Worm (Caenorhabditis elegans): ENCODE data around the gene C27F2.4.
"Not testable (repeated sequence)": the region's sequence is repeated elsewhere in the genome, so short reads cannot be mapped to it uniquely, and the experiment has no call there.

The C27F2.4 gene

DNA sequence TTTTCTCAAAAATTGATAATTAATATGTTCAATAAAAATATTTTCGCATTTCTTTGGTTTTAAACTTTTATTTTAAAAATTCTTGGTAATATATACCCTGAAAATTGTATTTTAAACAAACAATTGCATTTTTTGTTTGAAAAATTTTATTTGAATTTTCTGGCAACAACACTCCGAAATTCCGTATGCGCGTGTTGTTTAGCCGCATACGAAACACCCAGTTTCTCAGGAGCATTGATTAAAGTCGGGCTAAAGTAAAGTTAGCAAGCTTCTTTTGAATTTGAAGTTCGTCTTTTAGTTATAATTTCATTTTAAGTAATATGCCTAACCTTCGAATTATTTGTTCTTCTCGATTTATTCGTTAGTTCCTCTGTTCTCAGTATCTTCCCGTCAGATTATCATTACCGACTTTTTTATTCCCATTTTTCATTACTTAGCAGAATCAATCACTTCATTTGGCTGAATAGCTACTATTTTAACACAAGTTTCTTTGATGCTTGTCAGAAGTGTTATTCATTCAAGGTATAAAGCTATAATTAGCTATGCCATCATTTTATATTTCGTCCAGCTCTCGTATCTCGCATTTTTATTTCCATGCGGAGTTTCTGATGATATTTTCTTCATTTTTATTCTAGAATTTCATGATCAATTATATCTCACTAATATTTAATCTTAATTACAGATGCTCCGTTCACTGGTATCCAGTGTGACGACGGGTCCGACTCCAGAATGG, 25.0 kb downstream of the C27F2.4 start, which contains the start of gene mrps-18C:
mrps-18C (plus strand) TSS at position 683 of the 733 bp plus-strand sequence.
- TF ChIP-seq W03F9.2 (tag; optimal IDR thresholded peaks at IDR 0.05): no peak
- no peak for TF ChIP-seq him-1 (tag; optimal IDR thresholded peaks at IDR 0.05)
- no peak for TF ChIP-seq dao-5 (tag; optimal IDR thresholded peaks at IDR 0.05)

DNA sequence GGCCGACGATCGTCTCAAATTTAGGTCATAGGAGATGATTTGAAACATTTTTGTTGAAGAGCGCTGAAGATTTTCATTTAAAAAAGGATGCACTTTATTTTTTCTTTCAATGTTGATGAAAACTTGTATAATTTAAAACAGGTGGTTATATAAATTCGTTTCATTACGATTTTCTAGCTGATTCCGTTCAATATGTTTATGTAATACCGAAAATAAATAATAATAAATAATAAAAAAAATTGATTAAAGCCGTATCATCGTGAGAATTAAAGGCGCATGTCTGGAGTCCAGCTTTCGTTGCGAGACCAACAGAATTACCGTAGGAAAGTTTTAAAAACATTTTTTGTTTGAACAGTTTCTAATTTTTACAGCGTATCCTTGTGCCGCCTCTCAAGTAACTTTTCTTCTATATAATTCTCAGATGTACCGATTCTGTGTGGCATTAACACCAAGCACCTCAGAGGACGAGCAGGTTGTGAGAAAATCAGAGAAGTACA, 27.9 kb downstream of the C27F2.4 start, which contains the start of the genes C26E6.12 and eri-9:
C26E6.12 (minus strand) TSS at position 51 of the 497 bp plus-strand sequence.
eri-9 (plus strand) TSS at position 248 of the 497 bp plus-strand sequence.
- TF ChIP-seq him-1 (tag; optimal IDR thresholded peaks at IDR 0.05) (no peak), W03F9.2 (tag; optimal IDR thresholded peaks at IDR 0.05) (no peak), dao-5 (tag; optimal IDR thresholded peaks at IDR 0.05) (no peak)

DNA sequence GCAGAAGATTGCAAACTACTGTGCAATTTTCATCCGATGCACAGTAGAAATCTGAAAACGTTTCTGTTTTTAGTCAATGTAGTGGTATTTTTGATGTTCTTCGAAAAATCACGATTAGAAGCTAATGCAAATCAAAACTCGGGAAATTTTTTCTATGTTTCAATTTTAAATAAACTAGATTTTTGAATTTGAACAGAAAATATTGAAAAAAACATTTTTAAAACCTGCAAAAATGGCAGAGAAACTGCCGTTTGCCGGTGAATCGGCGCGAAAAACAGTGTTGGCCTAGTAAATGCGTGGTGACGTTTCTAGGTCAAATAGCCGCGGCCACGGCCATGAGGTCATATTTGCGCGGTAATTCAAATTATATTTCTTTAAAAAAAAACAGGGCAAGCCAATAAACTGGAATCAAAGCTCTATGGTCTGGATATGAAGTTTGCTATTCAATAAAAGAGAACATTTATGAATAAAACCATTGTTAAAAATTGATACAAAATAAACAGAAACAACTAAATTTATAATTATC, 29.9 kb downstream of the C27F2.4 start, which contains the start of gene set-2:
set-2 (minus strand) TSS at position 51 of the 526 bp plus-strand sequence.
- TF ChIP-seq him-1 (tag; optimal IDR thresholded peaks at IDR 0.05): no peak
- TF ChIP-seq W03F9.2 (tag; optimal IDR thresholded peaks at IDR 0.05): peak; percentile 79

DNA sequence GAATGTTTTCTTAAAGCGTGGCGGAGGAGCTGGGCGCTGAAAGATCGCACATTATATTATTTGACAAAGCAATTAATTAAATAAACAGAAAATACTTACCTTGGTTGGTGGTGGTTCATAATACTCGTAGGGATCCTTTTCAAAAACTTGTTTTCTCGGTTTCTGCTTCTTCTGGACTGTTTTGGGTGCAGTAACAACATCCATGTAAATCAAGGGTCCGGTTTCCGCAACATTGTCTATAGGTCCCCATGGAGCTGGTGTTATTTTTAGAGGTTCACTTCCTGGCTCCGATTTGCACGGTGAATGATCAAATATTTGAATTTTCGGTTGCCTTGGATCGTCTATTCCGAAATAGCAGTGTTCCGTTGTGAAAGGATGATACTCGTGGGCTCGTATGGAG, 36.0 kb downstream of the C27F2.4 start:
- TF ChIP-seq W03F9.2 (tag; optimal IDR thresholded peaks at IDR 0.05): no peak

DNA sequence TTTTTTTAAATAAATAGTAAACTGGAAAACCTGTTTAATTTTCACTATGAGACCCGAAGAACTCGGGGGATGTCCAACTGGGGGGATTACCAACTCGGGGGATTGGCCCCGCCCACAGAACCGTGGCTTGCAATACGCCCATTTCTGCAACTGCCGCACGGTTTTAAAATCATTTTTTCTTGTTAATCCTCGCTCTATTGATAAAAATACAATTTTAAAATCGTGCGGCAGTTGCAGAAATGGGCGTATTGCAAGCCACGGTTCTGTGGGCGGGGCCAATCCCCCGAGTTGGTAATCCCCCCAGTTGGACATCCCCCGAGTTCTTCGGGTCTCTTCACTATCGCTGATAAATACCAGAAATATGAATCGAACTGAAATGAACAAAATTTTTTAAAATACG, 38.1 kb downstream of the C27F2.4 start, which contains the start of gene mmab-1:
mmab-1 (minus strand) TSS at position 95 of the 400 bp plus-strand sequence.
- TF ChIP-seq W03F9.2, dao-5, him-1 (tag; optimal IDR thresholded peaks at IDR 0.05): not testable (repeated sequence)

DNA sequence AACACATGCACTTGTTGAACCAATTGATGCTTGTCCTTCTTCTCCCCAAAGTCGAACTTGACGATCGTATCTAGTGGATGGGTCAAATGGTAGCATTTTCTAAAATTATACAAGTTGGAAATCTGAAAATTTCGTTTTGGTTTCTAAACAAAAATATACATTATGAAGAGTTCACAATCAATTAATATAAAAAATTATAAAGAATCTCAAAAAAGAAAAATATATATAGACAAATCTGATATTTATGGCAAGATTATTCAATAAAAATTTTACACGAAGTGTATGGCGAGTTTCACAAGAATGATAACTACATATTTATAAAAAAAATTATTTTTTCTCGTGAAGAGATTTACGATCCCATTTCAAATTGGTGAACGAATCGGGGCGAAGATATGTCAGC, 39.9 kb downstream of the C27F2.4 start, which contains the start of gene ula-1:
ula-1 (minus strand) TSS at position 101 of the 400 bp plus-strand sequence.
- TF ChIP-seq dao-5 (tag; optimal IDR thresholded peaks at IDR 0.05) (no peak), him-1 (tag; optimal IDR thresholded peaks at IDR 0.05) (no peak), W03F9.2 (tag; optimal IDR thresholded peaks at IDR 0.05) (no peak)

DNA sequence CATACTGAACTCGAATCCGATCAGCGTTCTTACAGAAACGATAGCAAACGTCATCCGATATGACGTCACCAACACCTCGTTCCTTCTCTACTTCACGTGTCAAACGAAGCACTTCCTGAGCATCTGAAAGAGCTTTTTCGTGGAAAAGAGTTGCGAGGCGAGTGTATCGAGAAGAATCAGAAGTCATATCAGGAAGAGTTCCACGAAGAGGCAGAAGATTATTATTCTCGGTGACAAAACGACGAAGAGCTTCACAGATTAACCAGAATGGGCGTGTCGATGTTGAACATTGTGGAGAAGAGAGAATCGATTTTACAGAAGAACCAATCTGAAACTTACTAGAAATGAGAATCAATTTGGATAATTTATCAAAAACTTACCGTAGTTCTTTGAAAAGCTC, 41.2 kb downstream of the C27F2.4 start:
- TF ChIP-seq him-1 (tag; optimal IDR thresholded peaks at IDR 0.05) (no peak), dao-5 (tag; optimal IDR thresholded peaks at IDR 0.05) (no peak), W03F9.2 (tag; optimal IDR thresholded peaks at IDR 0.05) (no peak)

DNA sequence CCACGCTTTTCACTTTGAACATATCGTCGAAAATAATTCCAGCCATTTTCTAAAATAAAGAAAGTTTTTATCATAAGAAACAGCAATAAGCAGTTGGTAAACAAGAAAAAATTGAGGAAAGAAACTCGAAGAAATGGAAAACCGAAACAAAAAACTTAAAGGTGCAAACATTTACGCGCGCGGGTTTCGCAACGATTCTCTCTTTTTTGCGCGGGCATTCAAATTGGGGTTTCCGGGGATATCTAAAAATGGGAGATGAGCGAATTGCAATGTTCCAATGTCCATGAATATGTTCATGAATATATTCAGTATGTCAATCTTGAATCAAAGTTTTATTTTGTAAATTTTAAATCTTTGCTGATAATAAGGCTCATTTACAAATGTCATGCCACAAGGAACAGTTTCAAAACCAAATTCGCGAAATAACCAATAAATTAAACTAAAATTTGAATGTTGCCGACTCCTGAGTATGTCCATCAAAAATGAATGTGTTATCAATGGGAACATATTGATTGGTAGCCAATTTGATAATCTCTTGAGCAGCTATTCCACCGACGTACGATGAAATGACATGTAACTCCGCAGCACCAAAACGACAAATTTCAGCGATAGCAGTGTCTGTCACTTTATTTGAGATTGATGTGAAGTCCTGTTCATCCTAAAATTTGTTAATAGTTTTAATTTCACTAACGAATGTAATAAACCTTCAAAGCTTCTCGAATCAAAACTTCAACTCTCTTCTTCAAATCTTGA, 42.0 kb downstream of the C27F2.4 start, which contains the start of gene rpb-8:
rpb-8 (minus strand) TSS at position 49 of the 753 bp plus-strand sequence.
- no peak for TF ChIP-seq dao-5 (tag; optimal IDR thresholded peaks at IDR 0.05)
- peak; percentile 60 for TF ChIP-seq W03F9.2 (tag; optimal IDR thresholded peaks at IDR 0.05)
- no peak for TF ChIP-seq him-1 (tag; optimal IDR thresholded peaks at IDR 0.05)

DNA sequence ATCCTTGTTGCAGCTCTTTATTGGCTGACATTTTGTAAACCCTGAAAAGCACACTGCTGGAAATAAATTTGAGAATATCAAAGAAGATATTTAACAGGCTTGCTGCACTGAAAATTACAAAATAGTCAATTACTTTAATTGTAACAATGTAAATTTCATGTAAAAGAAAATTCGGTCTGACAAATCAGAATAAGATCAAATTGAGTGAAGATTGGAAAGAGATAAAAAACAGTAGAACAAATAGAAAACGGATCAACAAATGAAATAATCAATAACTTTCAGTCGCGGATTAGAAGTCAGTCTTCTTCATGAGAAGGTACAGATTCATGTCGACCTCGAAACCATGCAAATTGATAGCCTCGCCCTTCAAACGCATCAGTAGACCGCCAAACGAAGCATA, 43.0 kb downstream of the C27F2.4 start, which contains the start of gene rars-1:
rars-1 (minus strand) TSS at position 101 of the 400 bp plus-strand sequence.
- TF ChIP-seq dao-5 (tag; optimal IDR thresholded peaks at IDR 0.05) (no peak), him-1 (tag; optimal IDR thresholded peaks at IDR 0.05) (no peak), W03F9.2 (tag; optimal IDR thresholded peaks at IDR 0.05) (no peak)

DNA sequence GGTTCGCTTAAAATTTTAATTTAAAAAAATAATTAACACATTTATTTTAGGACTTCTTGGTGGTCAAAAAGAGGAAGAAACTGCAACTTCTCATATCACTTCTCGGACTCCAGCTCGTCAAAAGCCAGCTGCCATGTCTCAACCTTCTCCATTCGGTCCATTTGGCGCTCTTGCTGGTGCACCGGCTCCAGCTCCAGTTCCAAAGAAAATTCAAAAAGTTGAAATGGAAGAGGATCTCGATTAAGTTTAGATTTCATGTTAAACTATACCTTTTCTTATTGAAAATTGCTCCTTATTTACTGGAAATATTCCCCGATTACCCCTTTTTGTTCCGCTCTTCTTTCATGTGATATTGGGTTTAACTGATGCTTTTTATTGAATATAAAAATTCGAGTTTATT, 46.4 kb downstream of the C27F2.4 start:
- no peak for TF ChIP-seq him-1 (tag; optimal IDR thresholded peaks at IDR 0.05)
- no peak for TF ChIP-seq W03F9.2 (tag; optimal IDR thresholded peaks at IDR 0.05)
- TF ChIP-seq dao-5 (tag; optimal IDR thresholded peaks at IDR 0.05): no peak

DNA sequence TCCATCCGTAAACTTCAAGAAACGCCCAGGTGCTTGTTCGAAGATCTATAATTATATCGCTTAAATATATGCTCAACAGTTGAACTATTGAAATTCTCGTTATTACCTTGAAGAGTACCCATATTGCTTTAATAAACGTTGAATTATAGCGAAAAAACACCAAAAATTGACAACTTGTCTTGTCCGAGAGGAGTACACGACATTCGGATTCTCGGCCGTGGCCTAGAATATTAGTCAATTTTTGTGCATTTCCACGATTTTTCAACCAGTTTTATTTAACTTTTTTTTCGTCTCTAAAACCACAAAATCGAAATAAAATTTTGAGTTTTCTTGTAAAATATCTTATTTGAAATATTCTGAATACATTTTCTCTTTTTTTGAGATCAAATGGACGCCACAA, 47.8 kb downstream of the C27F2.4 start, which contains the start of the genes F26F4.9 and cee-1:
F26F4.9 (minus strand) TSS at position 205 of the 400 bp plus-strand sequence.
cee-1 (plus strand) TSS at position 383 of the 400 bp plus-strand sequence.
- TF ChIP-seq W03F9.2 (tag; optimal IDR thresholded peaks at IDR 0.05): peak; percentile 52
- TF ChIP-seq dao-5 (tag; optimal IDR thresholded peaks at IDR 0.05): no peak

DNA sequence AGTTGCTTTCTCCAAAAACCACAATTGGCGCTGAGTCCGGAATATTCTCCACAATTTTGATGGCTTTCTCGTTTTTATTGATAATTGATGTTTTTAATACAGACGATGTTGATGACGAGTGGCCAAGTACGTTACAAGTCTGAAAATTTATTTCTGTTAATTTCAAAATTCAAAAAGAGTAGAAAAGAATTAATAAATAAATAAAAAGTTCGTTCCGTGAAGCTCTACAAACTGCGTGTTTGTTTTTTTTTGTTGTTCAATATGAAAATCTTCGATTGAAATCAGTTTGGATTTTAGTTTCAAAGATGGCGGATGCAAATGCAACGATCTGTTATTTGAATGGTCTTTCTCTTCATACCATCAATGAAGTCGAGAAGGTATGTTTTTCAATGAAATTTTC, 49.1 kb downstream of the C27F2.4 start, which contains the start of gene F26F4.2:
F26F4.2 (plus strand) TSS at position 301 of the 400 bp plus-strand sequence.
- no peak for TF ChIP-seq W03F9.2 (tag; optimal IDR thresholded peaks at IDR 0.05)
- TF ChIP-seq him-1 (tag; optimal IDR thresholded peaks at IDR 0.05): no peak
- TF ChIP-seq dao-5 (tag; optimal IDR thresholded peaks at IDR 0.05): no peak

DNA sequence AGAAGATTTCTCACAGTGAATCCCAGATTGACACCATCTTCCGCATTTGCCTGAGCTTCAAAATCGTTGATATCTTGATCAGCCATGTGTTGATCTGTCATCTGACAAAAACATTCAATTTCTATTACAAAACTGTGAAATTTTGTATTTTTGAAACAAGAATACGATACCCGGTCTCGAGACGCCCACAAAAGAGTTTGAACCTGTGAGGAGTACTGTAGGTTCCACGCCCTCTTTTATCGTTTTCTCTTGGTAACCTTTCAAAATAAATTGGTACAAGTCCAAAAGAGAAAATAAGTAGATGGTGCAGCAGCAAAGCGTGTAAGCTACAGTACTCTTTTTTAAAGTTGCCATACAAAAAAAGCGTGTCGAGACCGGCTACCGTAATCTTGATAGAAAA, 50.2 kb downstream of the C27F2.4 start, which contains the start of gene F26F4.12:
F26F4.12 (minus strand) TSS at position 101 of the 400 bp plus-strand sequence.
- no peak for TF ChIP-seq him-1 (tag; optimal IDR thresholded peaks at IDR 0.05)
- TF ChIP-seq dao-5 (tag; optimal IDR thresholded peaks at IDR 0.05): no peak
- no peak for TF ChIP-seq W03F9.2 (tag; optimal IDR thresholded peaks at IDR 0.05)
